Fruit fly (Drosophila melanogaster): ENCODE measurements around the gene hoe2.
A peak's percentile ranks its signal among the peaks of the same experiment; 100 is the strongest.

The hoe2 gene

DNA sequence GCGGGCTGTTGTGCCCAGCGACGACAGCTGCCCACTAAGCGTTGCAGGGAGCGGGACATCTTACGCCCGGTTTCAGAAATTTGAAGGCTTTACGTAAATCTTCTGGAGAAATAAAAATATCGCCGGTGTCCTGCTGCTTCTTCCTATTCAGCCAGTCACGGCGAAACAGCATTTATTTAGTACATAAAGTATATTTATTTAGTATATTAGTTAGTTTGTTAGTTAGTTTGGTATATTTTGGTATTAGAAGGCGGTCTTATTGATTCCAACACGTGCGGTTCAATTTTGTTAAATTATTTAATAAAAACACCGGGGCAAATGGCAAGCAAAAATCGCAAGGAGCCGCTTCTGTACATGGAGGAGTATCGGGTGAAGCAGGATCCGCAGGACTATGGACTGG is 32.5 kb upstream of the hoe2 start, which contains the start of the genes Scox and Polr1C (continued):
- TF ChIP-seq NfI (GFP tag; optimal IDR thresholded peaks at IDR 0.05) (no peak), Hsf (GFP tag; optimal IDR thresholded peaks at IDR 0.05) (no peak), fd102C (GFP tag; optimal IDR thresholded peaks at IDR 0.05) (no peak)

DNA sequence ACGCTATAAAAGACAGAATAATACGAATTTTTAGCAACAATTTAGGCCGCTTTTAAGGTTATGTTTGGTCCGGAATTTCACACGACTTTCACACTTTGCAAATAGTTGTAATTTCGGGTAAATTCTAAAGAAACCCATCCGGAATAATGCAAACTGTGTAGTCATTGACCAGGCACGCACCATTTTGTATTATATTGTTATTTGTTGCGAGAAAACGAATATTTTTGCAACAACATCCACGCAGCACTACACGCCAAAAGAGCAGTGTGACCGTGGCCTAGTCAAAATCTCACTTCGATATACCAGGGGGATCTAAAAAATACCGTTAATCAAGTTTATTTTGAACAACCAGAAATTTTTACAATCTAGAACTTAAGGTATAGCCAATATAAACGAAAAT is 31.3 kb upstream of the hoe2 start, which contains the start of gene eIF3i:
TSS of gene eIF3i (minus strand) at position 265 of the 400 bp plus-strand sequence.
- TF ChIP-seq kni (GFP tag; optimal IDR thresholded peaks at IDR 0.05) (no peak), D19B (GFP tag; optimal IDR thresholded peaks at IDR 0.05) (no peak), Xbp1 (GFP tag; optimal IDR thresholded peaks at IDR 0.05) (no peak), crol (GFP tag; IDR thresholded peaks at IDR 0.05) (no peak), MBD-R2 (GFP tag; IDR thresholded peaks at IDR 0.05) (peak; percentile 42; the same call in 1 of the 2 replicates), CG18011 (GFP tag; optimal IDR thresholded peaks at IDR 0.05) (no peak), HLH54F (GFP tag; optimal IDR thresholded peaks at IDR 0.05) (no peak), CG12155 (GFP tag; optimal IDR thresholded peaks at IDR 0.05) (no peak), CG17361 (GFP tag; IDR thresholded peaks at IDR 0.05) (no peak), Asciz (GFP tag; optimal IDR thresholded peaks at IDR 0.05) (no peak), Antp (GFP tag; optimal IDR thresholded peaks at IDR 0.05) (no peak), MESR4 (GFP tag; optimal IDR thresholded peaks at IDR 0.05) (peak; percentile 66), lilli (GFP tag; optimal IDR thresholded peaks at IDR 0.05) (no peak), gro (GFP tag; optimal IDR thresholded peaks at IDR 0.05) (no peak), amos (GFP tag; IDR thresholded peaks at IDR 0.05; ENCODE audit: partially characterized antibody) (no peak), CG3838 (GFP tag; optimal IDR thresholded peaks at IDR 0.05) (no peak), CG18262 (tag; optimal IDR thresholded peaks at IDR 0.05) (no peak), CG12744 (GFP tag; optimal IDR thresholded peaks at IDR 0.05) (no peak), CG13287 (GFP tag; IDR thresholded peaks at IDR 0.05; ENCODE audit: partially characterized antibody) (peak; percentile 20; the same call in 1 of the 2 replicates), Fer1 (GFP tag; optimal IDR thresholded peaks at IDR 0.05) (no peak), CG15479 (GFP tag; optimal IDR thresholded peaks at IDR 0.05) (peak; percentile 28), ash1 (GFP tag; optimal IDR thresholded peaks at IDR 0.05) (no peak), Dip2 (GFP tag; IDR thresholded peaks at IDR 0.05) (no peak), Rx (GFP tag; IDR thresholded peaks at IDR 0.05) (no peak), Med (GFP tag) (peak; percentile 65), CG8388 (GFP tag; optimal IDR thresholded peaks at IDR 0.05) (no peak), trem (tag; optimal IDR thresholded peaks at IDR 0.05) (no peak), Fer3 (tag; optimal IDR thresholded peaks at IDR 0.05) (no peak), CG7745 (tag; optimal IDR thresholded peaks at IDR 0.05) (no peak), CG9797 (GFP tag; optimal IDR thresholded peaks at IDR 0.05) (peak; percentile 64), HLHmδ (GFP tag; optimal IDR thresholded peaks at IDR 0.05) (no peak), dm (GFP tag; optimal IDR thresholded peaks at IDR 0.05) (peak; percentile 61), CG2199 (GFP tag; IDR thresholded peaks at IDR 0.05) (no peak), CG12071 (GFP tag; optimal IDR thresholded peaks at IDR 0.05) (no peak), zfh1 (GFP tag; IDR thresholded peaks at IDR 0.05) (no peak), gfzf (GFP tag; optimal IDR thresholded peaks at IDR 0.05) (peak; percentile 77), CG2116 (GFP tag; optimal IDR thresholded peaks at IDR 0.05) (no peak), schlank (tag; optimal IDR thresholded peaks at IDR 0.05) (no peak), BEAF-32 (GFP tag; optimal IDR thresholded peaks at IDR 0.05) (peak; percentile 17), pzg (GFP tag; optimal IDR thresholded peaks at IDR 0.05) (peak; percentile 55), CG12942 (GFP tag; optimal IDR thresholded peaks at IDR 0.05) (no peak), sc (optimal IDR thresholded peaks at IDR 0.05) (no peak), sc (GFP tag; optimal IDR thresholded peaks at IDR 0.05) (no peak), lab (GFP tag; optimal IDR thresholded peaks at IDR 0.05) (no peak), lov (optimal IDR thresholded peaks at IDR 0.05) (no peak), lov (GFP tag; IDR thresholded peaks at IDR 0.05) (no peak), dysf (GFP tag; IDR thresholded peaks at IDR 0.05) (no peak)

Measured in whole organism, embryonic.